Fruit fly (Drosophila melanogaster) whole organism, embryonic: ENCODE data around the gene UK114.

Experiments used
- CG10366 ChIP-seq: fragments of 200-800 bp; sonication (Bioruptor generic); IDR thresholded peaks from 2 replicates; pipeline ENCODE4 v1.3.6; 2022; ENCODE audit warnings: missing biosample characterization, missing genetic modification characterization
- CG1233 ChIP-seq: fragments of 200-800 bp; sonication (Bioruptor generic); optimal IDR thresholded peaks from 4 replicates; lab custom pipeline; 2018; ENCODE audit warnings: missing biosample characterization, mild to moderate bottlenecking, missing genetic modification characterization
- CG15479 ChIP-seq: fragments of 200-800 bp; sonication (Bioruptor generic); optimal IDR thresholded peaks from 3 replicates; lab custom pipeline; 2019; ENCODE audit warnings: missing biosample characterization, mild to moderate bottlenecking, missing genetic modification characterization, moderate library complexity
- CG4360 ChIP-seq: fragments of 200-800 bp; sonication (Bioruptor generic); IDR thresholded peaks from 2 replicates; pipeline ENCODE4 v1.3.6; 2022; ENCODE audit warnings: missing biosample characterization, missing genetic modification characterization
- CG8388 ChIP-seq: fragments of 200-800 bp; sonication (Bioruptor generic); optimal IDR thresholded peaks from 2 replicates; lab custom pipeline; 2019; ENCODE audit warnings: missing biosample characterization, mild to moderate bottlenecking, missing genetic modification characterization, moderate library complexity
- CrebB ChIP-seq: fragments of 200-800 bp; sonication (Bioruptor generic); optimal IDR thresholded peaks from 3 replicates; lab custom pipeline; 2018; ENCODE audit warnings: missing biosample characterization, mild to moderate bottlenecking, missing genetic modification characterization
- Ets65A ChIP-seq: fragments of 200-800 bp; sonication (Bioruptor generic); peaks from one replicate; lab custom pipeline; 2016; ENCODE audit warnings: missing biosample characterization, missing genetic modification characterization
- Tbp ChIP-seq: fragments of >200 bp; optimal IDR thresholded peaks from 2 replicates; lab custom pipeline; 2018; ENCODE audit warnings: missing biosample characterization, missing genetic modification characterization
- ara ChIP-seq: fragments of 200-800 bp; sonication (Bioruptor generic); IDR thresholded peaks from 2 replicates; pipeline ENCODE4 v1.3.6; 2022; ENCODE audit warnings: missing biosample characterization, missing genetic modification characterization
- fd102C ChIP-seq: fragments of 200-800 bp; sonication (Bioruptor generic); optimal IDR thresholded peaks from 2 replicates; lab custom pipeline; 2018; ENCODE audit warnings: missing biosample characterization, mild to moderate bottlenecking, missing genetic modification characterization, moderate library complexity
- gsb ChIP-seq: fragments of 200-800 bp; sonication (Bioruptor generic); IDR thresholded peaks from 2 replicates; pipeline ENCODE4 v1.3.6; 2022; ENCODE audit warnings: missing biosample characterization, missing genetic modification characterization
- org-1 ChIP-seq: fragments of 200-800 bp; sonication (Bioruptor generic); optimal IDR thresholded peaks from 2 replicates; lab custom pipeline; 2017; ENCODE audit warnings: missing biosample characterization, missing genetic modification characterization

- TF ChIP-seq fd102C (GFP tag; lab: Kevin White, UChicago), result no peak
- peak; percentile 20 for TF ChIP-seq org-1 (GFP tag; lab: Kevin White, UChicago)
- no peak for TF ChIP-seq CG15479 (GFP tag; lab: Kevin White, UChicago)
- no peak for TF ChIP-seq Tbp (GFP tag; lab: Kevin White, UChicago)
- no peak for TF ChIP-seq CG4360 (GFP tag; lab: Robert Waterston, UW)
- TF ChIP-seq ara (GFP tag; lab: Robert Waterston, UW), result peak; percentile 47; the same call in 1 of the 2 replicates
- TF ChIP-seq CrebB (tag; lab: Kevin White, UChicago), result no peak
- TF ChIP-seq gsb (GFP tag; lab: Robert Waterston, UW), result no peak
- TF ChIP-seq Ets65A (GFP tag; lab: Kevin White, UChicago), result peak; percentile 91
- TF ChIP-seq CG8388, result peak; percentile 32
- TF ChIP-seq CG10366 (GFP tag; lab: Robert Waterston, UW), result peak; percentile 62
- TF ChIP-seq CG1233 (GFP tag; lab: Kevin White, UChicago), result peak; percentile 26
These were observed 20.5 kb downstream of the UK114 start for dm6 chr2L:15254229-15254861.
